Fruit fly (Drosophila melanogaster) whole organism, wandering third instar larva: ENCODE data around the gene CenG1A.

Experiments used
- CG9705 ChIP-seq: fragments of 200-800 bp; sonication (Bioruptor generic); optimal IDR thresholded peaks from 2 replicates; lab custom pipeline; 2018; ENCODE audit warnings: missing biosample characterization, mild to moderate bottlenecking, missing genetic modification characterization
- CrebA ChIP-seq: fragments of 200-800 bp; sonication (Bioruptor generic); optimal IDR thresholded peaks from 2 replicates; lab custom pipeline; 2016; ENCODE audit warnings: missing biosample characterization, mild to moderate bottlenecking, missing genetic modification characterization, borderline replicate concordance
- Dfd ChIP-seq: fragments of >200 bp; optimal IDR thresholded peaks from 2 replicates; lab custom pipeline; 2017; ENCODE audit warnings: missing biosample characterization, missing genetic modification characterization
- GATAd ChIP-seq: sonication (Bioruptor generic); optimal IDR thresholded peaks from 2 replicates; lab custom pipeline; 2016; ENCODE audit warnings: missing biosample characterization, missing genetic modification characterization
- Myc ChIP-seq: fragments of >200 bp; optimal IDR thresholded peaks from 2 replicates; lab custom pipeline; 2017
- Sp1 ChIP-seq: fragments of 200-800 bp; sonication (Bioruptor generic); optimal IDR thresholded peaks from 3 replicates; lab custom pipeline; 2019; ENCODE audit warnings: missing biosample characterization, mild to moderate bottlenecking, missing genetic modification characterization, moderate library complexity
- foxo ChIP-seq, 2 experiments: fragments of 200-800 bp; sonication (Bioruptor generic); optimal IDR thresholded peaks; 2 replicates in 1 of 2; 3 replicates in 1 of 2; lab custom pipeline; 2016 to 2017; ENCODE audit warnings: missing biosample characterization in 2 of 2, missing genetic modification characterization in 2 of 2
- h ChIP-seq: fragments of 200-800 bp; sonication (Bioruptor generic); optimal IDR thresholded peaks from 3 replicates; lab custom pipeline; 2016; ENCODE audit warnings: missing biosample characterization, mild to moderate bottlenecking, missing genetic modification characterization
- psq ChIP-seq: fragments of 200-800 bp; sonication (Bioruptor generic); optimal IDR thresholded peaks from 3 replicates; lab custom pipeline; 2017; ENCODE audit warnings: missing biosample characterization, mild to moderate bottlenecking, missing genetic modification characterization, moderate library complexity

- TF ChIP-seq foxo (GFP tag; optimal IDR thresholded peaks at IDR 0.05; lab: Kevin White, UChicago) (no peak), CG9705 (no peak), Dfd (no peak), psq (GFP tag; lab: Kevin White, UChicago) (no peak), Myc (no peak), GATAd (no peak), CrebA (GFP tag; lab: Kevin White, UChicago) (no peak), Sp1 (GFP tag; lab: Kevin White, UChicago) (no peak), h (no peak)
These were observed 13.8 kb downstream of the CenG1A start, which contains the start of gene CG7968 for dm6 chr2L:13849125-13849524.
